Worm (Caenorhabditis elegans): Measurements from ENCODE around the gene dcn-1.

- TF ChIP-seq flt-1 (GFP tag; IDR thresholded peaks at IDR 0.05), result no peak
- no peak for TF ChIP-seq klf-2 (GFP tag; conservative IDR thresholded peaks at IDR 0.05)
- TF ChIP-seq ztf-23 (GFP tag; IDR thresholded peaks at IDR 0.05), result no peak
- TF ChIP-seq ztf-29 (GFP tag; IDR thresholded peaks at IDR 0.05), result no peak
Observed at ce11 chrIII:4321399-4321798, 7.7 kb downstream of the dcn-1 start, which contains the start of gene H38K22.7.

Data from whole organism, midembryonic.